Fruit fly (Drosophila melanogaster) whole organism, embryonic: Measurements from ENCODE around the gene Kaz-m1.

Experiments used
- Awh ChIP-seq: fragments of 200-800 bp; sonication (Bioruptor generic); IDR thresholded peaks from 2 replicates; pipeline ENCODE4, ENCODE4 v1.3.6; 2022; ENCODE audit warnings: missing biosample characterization, missing genetic modification characterization
- B-H2 ChIP-seq: fragments of 200-800 bp; sonication (Bioruptor generic); optimal IDR thresholded peaks from 2 replicates; lab custom pipeline; 2018; ENCODE audit warnings: missing biosample characterization, mild to moderate bottlenecking, missing genetic modification characterization
- CG1024 ChIP-seq: fragments of 200-800 bp; sonication (Bioruptor generic); IDR thresholded peaks from 2 replicates; pipeline ENCODE4 v1.3.6; 2022; ENCODE audit warnings: missing biosample characterization, missing genetic modification characterization
- CG10321 ChIP-seq: fragments of 200-800 bp; sonication (Bioruptor generic); IDR thresholded peaks from 2 replicates; pipeline ENCODE4 v1.3.6; 2022; ENCODE audit warnings: missing biosample characterization, missing genetic modification characterization
- CG11247 ChIP-seq: fragments of 200-800 bp; sonication (Bioruptor generic); IDR thresholded peaks from 2 replicates; pipeline ENCODE4 v1.3.6; 2022; ENCODE audit warnings: missing biosample characterization, missing genetic modification characterization
- CG12155 ChIP-seq: fragments of 200-800 bp; sonication (Bioruptor generic); optimal IDR thresholded peaks from 3 replicates; lab custom pipeline; 2016; ENCODE audit warnings: missing biosample characterization, missing genetic modification characterization
- CG13123 ChIP-seq: fragments of 200-800 bp; sonication (Bioruptor generic); optimal IDR thresholded peaks from 2 replicates; lab custom pipeline; 2016; ENCODE audit warnings: missing biosample characterization, missing genetic modification characterization
- CG14667 ChIP-seq: fragments of 200-800 bp; sonication (Bioruptor generic); IDR thresholded peaks from 2 replicates; pipeline ENCODE4 v1.3.6; 2022; ENCODE audit warnings: missing biosample characterization, missing genetic modification characterization
- CG15479 ChIP-seq: fragments of 200-800 bp; sonication (Bioruptor generic); optimal IDR thresholded peaks from 3 replicates; lab custom pipeline; 2019; ENCODE audit warnings: missing biosample characterization, mild to moderate bottlenecking, missing genetic modification characterization, moderate library complexity
- CG18599 ChIP-seq: fragments of 200-800 bp; sonication (Bioruptor generic); optimal IDR thresholded peaks from 3 replicates; lab custom pipeline; 2017; ENCODE audit warnings: missing biosample characterization, missing genetic modification characterization, mild to moderate bottlenecking, moderate library complexity, missing genetic modification reagents
- CG18619 ChIP-seq: fragments of 200-800 bp; sonication (Bioruptor generic); optimal IDR thresholded peaks from 3 replicates; lab custom pipeline; 2017; ENCODE audit warnings: missing biosample characterization, mild to moderate bottlenecking, missing genetic modification characterization
- CG18764 ChIP-seq: fragments of 200-800 bp; sonication (Bioruptor generic); optimal IDR thresholded peaks from 3 replicates; lab custom pipeline; 2016; ENCODE audit warnings: missing biosample characterization, missing genetic modification characterization
- CG2116 ChIP-seq: fragments of 200-800 bp; sonication (Bioruptor generic); optimal IDR thresholded peaks from 3 replicates; lab custom pipeline; 2018; ENCODE audit warnings: missing biosample characterization, mild to moderate bottlenecking, missing genetic modification characterization
- CG2120 ChIP-seq: fragments of 200-800 bp; sonication (Bioruptor generic); optimal IDR thresholded peaks from 3 replicates; lab custom pipeline; 2016; ENCODE audit warnings: missing biosample characterization, missing genetic modification characterization
- CG30020 ChIP-seq: fragments of 200-800 bp; optimal IDR thresholded peaks from 2 replicates; lab custom pipeline; 2019; ENCODE audit warnings: missing biosample characterization, mild to moderate bottlenecking, missing genetic modification characterization, moderate library complexity
- CG31224 ChIP-seq: fragments of 200-800 bp; sonication (Bioruptor generic); IDR thresholded peaks from 2 replicates; pipeline ENCODE4 v1.3.6; 2022; ENCODE audit warnings: missing biosample characterization, missing genetic modification characterization
- CG33213 ChIP-seq: fragments of 200-800 bp; sonication (Bioruptor generic); optimal IDR thresholded peaks from 3 replicates; lab custom pipeline; 2016; ENCODE audit warnings: missing biosample characterization, missing genetic modification characterization
- CG3995 ChIP-seq: fragments of 200-800 bp; sonication (Bioruptor generic); optimal IDR thresholded peaks from 3 replicates; lab custom pipeline; 2016; ENCODE audit warnings: missing biosample characterization, missing genetic modification characterization
- CG4707 ChIP-seq: fragments of 200-800 bp; sonication (Bioruptor generic); optimal IDR thresholded peaks from 2 replicates; lab custom pipeline; 2018; ENCODE audit warnings: missing biosample characterization, mild to moderate bottlenecking, missing genetic modification characterization, moderate library complexity
- CG5245 ChIP-seq: fragments of 200-800 bp; sonication (Bioruptor generic); optimal IDR thresholded peaks from 3 replicates; lab custom pipeline; 2016; ENCODE audit warnings: missing biosample characterization, missing genetic modification characterization
- CG6254 ChIP-seq: fragments of 200-800 bp; sonication (Bioruptor generic); optimal IDR thresholded peaks from 3 replicates; lab custom pipeline; 2017; ENCODE audit warnings: mild to moderate bottlenecking, missing biosample characterization, missing genetic modification reagents, missing genetic modification characterization
- CG6654 ChIP-seq: fragments of 200-800 bp; sonication (Bioruptor generic); optimal IDR thresholded peaks from 2 replicates; lab custom pipeline; 2017; ENCODE audit warnings: missing biosample characterization, mild to moderate bottlenecking, missing genetic modification characterization
- CG7271 ChIP-seq: fragments of 200-800 bp; sonication (Bioruptor generic); optimal IDR thresholded peaks from 2 replicates; lab custom pipeline; 2018; ENCODE audit warnings: missing biosample characterization, mild to moderate bottlenecking, missing genetic modification characterization, moderate library complexity
- CG8281 ChIP-seq: fragments of 200-800 bp; sonication (Bioruptor generic); optimal IDR thresholded peaks from 2 replicates; lab custom pipeline; 2018; ENCODE audit warnings: missing biosample characterization, mild to moderate bottlenecking, missing genetic modification characterization, moderate library complexity
- CG8388 ChIP-seq: fragments of 200-800 bp; sonication (Bioruptor generic); optimal IDR thresholded peaks from 2 replicates; lab custom pipeline; 2019; ENCODE audit warnings: missing biosample characterization, mild to moderate bottlenecking, missing genetic modification characterization, moderate library complexity
- CrebB ChIP-seq: fragments of 200-800 bp; sonication (Bioruptor generic); optimal IDR thresholded peaks from 3 replicates; lab custom pipeline; 2018; ENCODE audit warnings: missing biosample characterization, mild to moderate bottlenecking, missing genetic modification characterization
- Drgx ChIP-seq: fragments of 200-800 bp; sonication (Bioruptor generic); IDR thresholded peaks from 2 replicates; pipeline ENCODE4 v1.3.6; 2022; ENCODE audit warnings: missing biosample characterization, missing genetic modification characterization
- ERR ChIP-seq: fragments of 200-800 bp; sonication (Bioruptor generic); optimal IDR thresholded peaks from 2 replicates; lab custom pipeline; 2016; ENCODE audit warnings: missing biosample characterization, missing genetic modification characterization
- HLH3B ChIP-seq: fragments of 200-800 bp; sonication (Bioruptor generic); IDR thresholded peaks from 2 replicates; pipeline ENCODE4 v1.3.6; 2022; ENCODE audit warnings: missing biosample characterization, missing genetic modification characterization
- Med ChIP-seq: fragments of 200-800 bp; sonication (Bioruptor generic); peaks from one replicate; lab custom pipeline; 2016; ENCODE audit warnings: missing biosample characterization, missing genetic modification characterization, mild to moderate bottlenecking, inconsistent platforms, moderate library complexity
- Nf-YA ChIP-seq: fragments of 200-800 bp; sonication (Bioruptor generic); IDR thresholded peaks from 2 replicates; pipeline ENCODE4 v1.3.6; 2022; ENCODE audit warnings: missing biosample characterization, missing genetic modification characterization
- Ptx1 ChIP-seq: fragments of 200-800 bp; sonication (Bioruptor generic); IDR thresholded peaks from 2 replicates; pipeline ENCODE4 v1.3.6; 2022; ENCODE audit warnings: missing biosample characterization, missing genetic modification characterization
- Rfx ChIP-seq: fragments of 200-800 bp; sonication (Bioruptor generic); IDR thresholded peaks from 2 replicates; pipeline ENCODE4 v1.3.6; 2022; ENCODE audit warnings: missing biosample characterization, missing genetic modification characterization
- Stat92E ChIP-seq, 3 experiments: fragments of >200 bp in 2 of 3; fragments of 200-800 bp in 1 of 3; sonication (Bioruptor generic) in 1 of 3; optimal IDR thresholded peaks; 2 replicates each; lab custom pipeline; 2017 to 2019; ENCODE audit warnings: missing biosample characterization in 3 of 3, missing genetic modification characterization in 3 of 3, mild to moderate bottlenecking in 1 of 3, moderate library complexity in 1 of 3
- Usf ChIP-seq: fragments of 200-800 bp; sonication (Bioruptor generic); optimal IDR thresholded peaks from 2 replicates; lab custom pipeline; 2017; ENCODE audit warnings: missing genotype, missing biosample characterization, missing genetic modification characterization
- Xrp1 ChIP-seq: fragments of 200-800 bp; sonication (Bioruptor generic); IDR thresholded peaks from 2 replicates; pipeline ENCODE4 v1.3.6; 2022; ENCODE audit warnings: missing biosample characterization, missing genetic modification characterization
- YL-1 ChIP-seq: fragments of 200-800 bp; sonication (Bioruptor generic); optimal IDR thresholded peaks from 3 replicates; lab custom pipeline; 2017; ENCODE audit warnings: missing biosample characterization, mild to moderate bottlenecking, missing genetic modification characterization
- ac ChIP-seq: fragments of 200-800 bp; sonication (Bioruptor generic); optimal IDR thresholded peaks from 3 replicates; lab custom pipeline; 2017; ENCODE audit warnings: missing biosample characterization, mild to moderate bottlenecking, missing genetic modification characterization
- ase ChIP-seq: fragments of 200-800 bp; sonication (Bioruptor generic); IDR thresholded peaks from 3 replicates; pipeline ENCODE4 v1.3.6; 2022; ENCODE audit warnings: missing biosample characterization, missing genetic modification characterization
- bab2 ChIP-seq: fragments of 200-800 bp; sonication (Bioruptor generic); optimal IDR thresholded peaks from 2 replicates; lab custom pipeline; 2016; ENCODE audit warnings: missing biosample characterization, missing genetic modification characterization
- crc ChIP-seq: fragments of 200-800 bp; sonication (Bioruptor generic); optimal IDR thresholded peaks from 2 replicates; lab custom pipeline; 2016; ENCODE audit warnings: missing biosample characterization, missing genetic modification characterization
- ewg ChIP-seq: fragments of 200-800 bp; sonication (Bioruptor generic); optimal IDR thresholded peaks from 3 replicates; lab custom pipeline; 2017; ENCODE audit warnings: mild to moderate bottlenecking, missing biosample characterization, missing genetic modification reagents, missing genetic modification characterization
- gcm ChIP-seq: fragments of 200-800 bp; sonication (Bioruptor generic); optimal IDR thresholded peaks from 2 replicates; lab custom pipeline; 2019; ENCODE audit warnings: missing biosample characterization, mild to moderate bottlenecking, missing genetic modification characterization, moderate library complexity
- lmd ChIP-seq: fragments of 200-800 bp; sonication (Bioruptor generic); IDR thresholded peaks from 2 replicates; pipeline ENCODE4 v1.3.6; 2022; ENCODE audit warnings: missing biosample characterization, missing genetic modification characterization
- nom ChIP-seq: fragments of 200-800 bp; sonication (Bioruptor generic); optimal IDR thresholded peaks from 2 replicates; lab custom pipeline; 2017; ENCODE audit warnings: missing biosample characterization, missing genetic modification characterization, mild to moderate bottlenecking, moderate library complexity, missing genetic modification reagents
- pros ChIP-seq: fragments of 200-800 bp; sonication (Bioruptor generic); optimal IDR thresholded peaks from 3 replicates; lab custom pipeline; 2019; ENCODE audit warnings: missing biosample characterization, mild to moderate bottlenecking, missing genetic modification characterization, moderate library complexity
- pum ChIP-seq: fragments of 200-800 bp; sonication (Bioruptor generic); optimal IDR thresholded peaks from 2 replicates; lab custom pipeline; 2016; ENCODE audit warnings: missing biosample characterization, missing genetic modification characterization
- ranshi ChIP-seq: fragments of 200-800 bp; sonication (Bioruptor generic); IDR thresholded peaks from 2 replicates; pipeline ENCODE4 v1.3.6; 2022; ENCODE audit warnings: missing biosample characterization, missing genetic modification characterization
- ro ChIP-seq: fragments of 200-800 bp; sonication (Bioruptor generic); IDR thresholded peaks from 2 replicates; pipeline ENCODE4 v1.3.6; 2022; ENCODE audit warnings: missing biosample characterization, missing genetic modification characterization
- sqz ChIP-seq: fragments of 200-800 bp; sonication (Bioruptor generic); optimal IDR thresholded peaks from 3 replicates; lab custom pipeline; 2018; ENCODE audit warnings: missing biosample characterization, mild to moderate bottlenecking, missing genetic modification characterization
- stwl ChIP-seq: fragments of 200-800 bp; sonication (Bioruptor generic); optimal IDR thresholded peaks from 3 replicates; lab custom pipeline; 2018; ENCODE audit warnings: missing biosample characterization, mild to moderate bottlenecking, missing genetic modification characterization, moderate library complexity

Gene Kaz-m1

dm6 chr3R:26014262-26014833 is at the start of gene Kaz-m1 (continued):
- TF ChIP-seq sqz (GFP tag; lab: Kevin White, UChicago) (no peak), Nf-YA (no peak), CG7271 (no peak), pum (GFP tag; lab: Kevin White, UChicago) (no peak), CG14667 (GFP tag; lab: Robert Waterston, UW) (no peak), Rfx (GFP tag; lab: Robert Waterston, UW) (peak; percentile 42; the same call in 1 of the 2 replicates), ase (GFP tag; lab: Robert Waterston, UW) (no peak), B-H2 (peak; percentile 6), CG1024 (GFP tag; lab: Robert Waterston, UW) (no peak), lmd (GFP tag; lab: Robert Waterston, UW) (no peak), Usf (no peak), CG33213 (GFP tag; lab: Kevin White, UChicago) (no peak), CG13123 (GFP tag; lab: Kevin White, UChicago) (no peak), CG12155 (GFP tag; lab: Kevin White, UChicago) (peak; percentile 30), ro (GFP tag; lab: Robert Waterston, UW) (no peak), CG10321 (no peak), stwl (tag; lab: Kevin White, UChicago) (no peak), nom (GFP tag; lab: Kevin White, UChicago) (no peak), CG30020 (tag; lab: Kevin White, UChicago) (peak; percentile 4), CG31224 (GFP tag; lab: Robert Waterston, UW) (no peak), CG11247 (GFP tag; lab: Robert Waterston, UW) (no peak), Stat92E (GFP tag; optimal IDR thresholded peaks at IDR 0.05; lab: Kevin White, UChicago) (peak in 1 of 3 experiments; percentile 51), CG3995 (GFP tag; lab: Kevin White, UChicago) (no peak), CG2120 (peak; percentile 38), CG18619 (GFP tag; lab: Kevin White, UChicago) (peak; percentile 17), YL-1 (GFP tag; lab: Kevin White, UChicago) (no peak), Ptx1 (GFP tag; lab: Robert Waterston, UW) (peak; percentile 48), bab2 (GFP tag; lab: Kevin White, UChicago) (no peak), CrebB (tag; lab: Kevin White, UChicago) (no peak), ERR (GFP tag; lab: Kevin White, UChicago) (no peak), CG6254 (GFP tag; lab: Kevin White, UChicago) (peak; percentile 22), crc (GFP tag; lab: Kevin White, UChicago) (no peak), CG8281 (tag; lab: Kevin White, UChicago) (peak; percentile 39), ac (GFP tag; lab: Kevin White, UChicago) (no peak), ewg (GFP tag; lab: Kevin White, UChicago) (no peak), CG15479 (GFP tag; lab: Kevin White, UChicago) (no peak), CG5245 (GFP tag; lab: Kevin White, UChicago) (no peak), CG4707 (no peak), Drgx (GFP tag; lab: Robert Waterston, UW) (no peak), Med (GFP tag; lab: Kevin White, UChicago) (peak; percentile 39), Xrp1 (GFP tag; lab: Robert Waterston, UW) (peak; percentile 73), ranshi (GFP tag; lab: Robert Waterston, UW) (0 out of 2 replicates have a peak, but pooled peaks have one; percentile 8), CG8388 (GFP tag; lab: Kevin White, UChicago) (peak; percentile 42), CG18599 (GFP tag; lab: Kevin White, UChicago) (peak; percentile 54), CG6654 (GFP tag; lab: Kevin White, UChicago) (no peak), pros (GFP tag; lab: Kevin White, UChicago) (no peak), gcm (GFP tag; lab: Kevin White, UChicago) (peak; percentile 58), HLH3B (no peak; the same call in 1 of the 2 replicates), Awh (GFP tag; lab: Robert Waterston, UW) (no peak), CG18764 (GFP tag; lab: Kevin White, UChicago) (no peak), CG2116 (no peak)
